Fruit fly (Drosophila melanogaster): ENCODE data around the gene CG11885.

Gene CG11885

DNA sequence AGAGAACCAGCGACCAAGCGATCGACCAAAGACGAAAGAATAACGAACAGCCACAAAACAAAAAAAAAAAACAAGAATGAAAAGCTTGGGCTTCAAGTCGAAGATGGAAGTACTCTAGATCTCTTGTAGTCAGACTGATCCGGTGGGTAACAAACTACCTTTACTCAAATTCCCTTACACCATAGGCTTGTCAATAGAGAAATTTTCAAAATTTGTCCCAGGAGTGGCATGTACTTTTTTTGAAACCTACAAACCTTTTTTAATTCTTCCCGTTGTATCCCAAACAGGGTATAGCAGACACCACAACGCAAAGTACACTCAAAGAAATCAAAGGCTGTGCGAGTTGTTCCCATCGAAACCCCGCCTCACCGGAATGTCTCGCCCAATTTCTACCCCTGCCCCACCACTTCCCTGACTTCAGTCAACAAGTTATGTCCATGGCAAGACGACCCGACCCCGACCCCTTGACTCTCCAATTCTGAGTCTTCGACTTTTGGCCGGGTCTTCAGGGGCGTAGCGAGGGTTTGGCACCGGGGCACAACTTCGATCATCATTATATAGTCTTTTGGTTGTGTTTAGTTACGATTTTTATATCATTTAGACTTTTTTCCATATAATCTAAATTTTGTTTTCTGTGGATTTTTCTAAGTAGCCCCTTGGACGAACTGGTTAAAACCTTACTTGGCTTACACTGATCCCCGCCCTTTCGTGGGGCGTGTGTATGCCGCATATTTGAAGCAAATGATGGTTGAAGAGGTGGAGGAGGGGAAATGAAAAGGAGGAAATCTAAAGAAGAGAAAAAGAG lies 8.6 kb upstream of the CG11885 start (continued):
- peak in 1 of 2 experiments; percentile 89 for TF ChIP-seq Hr78 (GFP tag; optimal IDR thresholded peaks at IDR 0.05)
- TF ChIP-seq bab2 (GFP tag; optimal IDR thresholded peaks at IDR 0.05), result peak; percentile 23
- peak; percentile 39 for TF ChIP-seq Spps (tag; optimal IDR thresholded peaks at IDR 0.05)
- TF ChIP-seq CG12071 (GFP tag; optimal IDR thresholded peaks at IDR 0.05), result no peak
- TF ChIP-seq Abd-B (GFP tag; optimal IDR thresholded peaks at IDR 0.05), result peak; percentile 20
- TF ChIP-seq Lpt (GFP tag; optimal IDR thresholded peaks at IDR 0.05), result no peak
- TF ChIP-seq CG18619 (GFP tag; optimal IDR thresholded peaks at IDR 0.05), result no peak
- peak; percentile 13 for TF ChIP-seq CG15514 (GFP tag; optimal IDR thresholded peaks at IDR 0.05)
- TF ChIP-seq CG9727 (GFP tag; optimal IDR thresholded peaks at IDR 0.05), result peak; percentile 56
- peak; percentile 46 for TF ChIP-seq CG8924 (tag; optimal IDR thresholded peaks at IDR 0.05)
- TF ChIP-seq unpg (GFP tag; optimal IDR thresholded peaks at IDR 0.05), result peak; percentile 42
- peak; percentile 42 for TF ChIP-seq CoRest (tag; optimal IDR thresholded peaks at IDR 0.05)
- no peak for TF ChIP-seq nau (GFP tag; optimal IDR thresholded peaks at IDR 0.05)
- TF ChIP-seq HHEX (GFP tag; optimal IDR thresholded peaks at IDR 0.05), result peak; percentile 44
- TF ChIP-seq pan (optimal IDR thresholded peaks at IDR 0.05), result no peak
- peak in 1 of 2 experiments; percentile 37 for TF ChIP-seq pan (GFP tag; optimal IDR thresholded peaks at IDR 0.05 in 1 of 2, IDR thresholded peaks at IDR 0.05 in 1 of 2)
- TF ChIP-seq CG30431 (GFP tag; optimal IDR thresholded peaks at IDR 0.05), result peak; percentile 23
- peak; percentile 48 for TF ChIP-seq pnt (GFP tag; optimal IDR thresholded peaks at IDR 0.05)
- TF ChIP-seq cas (GFP tag; IDR thresholded peaks at IDR 0.05), result no peak
- peak; percentile 29 for TF ChIP-seq CG7556 (GFP tag; optimal IDR thresholded peaks at IDR 0.05)
- peak; percentile 41 for TF ChIP-seq CG13894 (tag; optimal IDR thresholded peaks at IDR 0.05)
- TF ChIP-seq klu (GFP tag; IDR thresholded peaks at IDR 0.05), result no peak
- 0 out of 2 replicates have a peak, but pooled peaks have one; percentile 45 for TF ChIP-seq dan (GFP tag; IDR thresholded peaks at IDR 0.05)
- no peak for TF ChIP-seq CG6254 (GFP tag; optimal IDR thresholded peaks at IDR 0.05)
- peak; percentile 44 for TF ChIP-seq grau (tag; optimal IDR thresholded peaks at IDR 0.05)
- no peak for TF ChIP-seq HmgZ (tag; optimal IDR thresholded peaks at IDR 0.05)
- peak; percentile 66; the same call in 2 of the 3 replicates for TF ChIP-seq row (GFP tag; IDR thresholded peaks at IDR 0.05)
- TF ChIP-seq dpn (GFP tag; optimal IDR thresholded peaks at IDR 0.05), result peak; percentile 23 to 50
- peak; percentile 64 for TF ChIP-seq NFAT (GFP tag; IDR thresholded peaks at IDR 0.05)
- TF ChIP-seq ase (GFP tag; IDR thresholded peaks at IDR 0.05), result no peak
- TF ChIP-seq kay (GFP tag; optimal IDR thresholded peaks at IDR 0.05), result peak; percentile 13
- TF ChIP-seq Dip2 (GFP tag; IDR thresholded peaks at IDR 0.05), result no peak
- 0 out of 3 replicates have a peak, but pooled peaks have one; percentile 32 for TF ChIP-seq knrl (GFP tag; IDR thresholded peaks at IDR 0.05; ENCODE audit: partially characterized antibody)
- peak; percentile 38 for TF ChIP-seq Sox102F (GFP tag; optimal IDR thresholded peaks at IDR 0.05)
- TF ChIP-seq CG13624 (GFP tag; optimal IDR thresholded peaks at IDR 0.05), result peak; percentile 42
- peak; percentile 96 for TF ChIP-seq sens (GFP tag)
- TF ChIP-seq CG43689 (GFP tag; IDR thresholded peaks at IDR 0.05), result no peak
- TF ChIP-seq zfh2 (GFP tag; optimal IDR thresholded peaks at IDR 0.05), result peak; percentile 43
- no peak for TF ChIP-seq Dp (GFP tag; optimal IDR thresholded peaks at IDR 0.05)
- TF ChIP-seq chm (GFP tag; IDR thresholded peaks at IDR 0.05), result peak; percentile 58; the same call in 1 of the 2 replicates
- TF ChIP-seq Fer3 (tag; optimal IDR thresholded peaks at IDR 0.05), result peak; percentile 10
- TF ChIP-seq Atf6 (GFP tag; IDR thresholded peaks at IDR 0.05), result no peak
- peak; percentile 55 for TF ChIP-seq CG7839 (tag; optimal IDR thresholded peaks at IDR 0.05)
- TF ChIP-seq btn (GFP tag; optimal IDR thresholded peaks at IDR 0.05), result no peak
- peak; percentile 14 for TF ChIP-seq CG17802 (tag; optimal IDR thresholded peaks at IDR 0.05)
- TF ChIP-seq Mrtf (GFP tag; IDR thresholded peaks at IDR 0.05), result peak; percentile 35; the same call in 1 of the 3 replicates
- TF ChIP-seq ERR (GFP tag; optimal IDR thresholded peaks at IDR 0.05), result peak; percentile 38
- no peak for TF ChIP-seq CG10274 (GFP tag; optimal IDR thresholded peaks at IDR 0.05)
- no peak; the same call in 2 of the 3 replicates for TF ChIP-seq otp (GFP tag; IDR thresholded peaks at IDR 0.05)

Data from whole organism, embryonic.